Worm (Caenorhabditis elegans) whole organism, L2 larva: ENCODE data around the gene C31H2.14.

ENCODE experiments used
- ama-1 ChIP-seq: fragments of 150-350 bp; optimal IDR thresholded peaks from 2 replicates; lab custom pipeline; 2018; ENCODE audit warnings: inconsistent platforms
- crh-2 ChIP-seq: sonication (generic microtip); optimal IDR thresholded peaks from 2 replicates; lab custom pipeline; 2017; ENCODE audit warnings: missing biosample characterization, missing genetic modification characterization
- lin-11 ChIP-seq: fragments of 150-350 bp; sonication (generic microtip); optimal IDR thresholded peaks from 2 replicates; lab custom pipeline; 2014; ENCODE audit warnings: missing biosample characterization, missing genetic modification characterization, inconsistent platforms, mixed read lengths
- mdl-1 ChIP-seq, 2 experiments: fragments of 150-350 bp in 1 of 2; sonication (generic microtip) in 1 of 2; optimal IDR thresholded peaks; 2 replicates each; lab custom pipeline; 2017; ENCODE audit warnings: missing biosample characterization in 2 of 2, missing genetic modification characterization in 2 of 2
- nhr-10 ChIP-seq: sonication (generic microtip); optimal IDR thresholded peaks from 2 replicates; lab custom pipeline; 2017; ENCODE audit warnings: missing biosample characterization, missing genetic modification characterization
- nhr-11 ChIP-seq: fragments of 150-350 bp; optimal IDR thresholded peaks from 2 replicates; lab custom pipeline; 2014; ENCODE audit warnings: missing biosample characterization, missing genetic modification characterization
- nhr-12 ChIP-seq: fragments of 150-350 bp; optimal IDR thresholded peaks from 2 replicates; lab custom pipeline; 2014; ENCODE audit warnings: missing biosample characterization, missing genetic modification characterization
- nhr-6 ChIP-seq: fragments of 150-350 bp; optimal IDR thresholded peaks from 2 replicates; lab custom pipeline; 2014; ENCODE audit warnings: missing biosample characterization, missing genetic modification characterization
- nhr-77 ChIP-seq: fragments of 150-350 bp; optimal IDR thresholded peaks from 2 replicates; lab custom pipeline; 2014; ENCODE audit warnings: missing biosample characterization, missing genetic modification characterization
- skn-1 ChIP-seq: sonication (generic microtip); optimal IDR thresholded peaks from 2 replicates; lab custom pipeline; 2017; ENCODE audit warnings: missing biosample characterization, missing genetic modification characterization

ce11 chrX:5152931-5153330 lies 4.9 kb downstream of the C31H2.14 start:
- TF ChIP-seq crh-2 (tag; lab: Kevin White, UChicago) (no peak), nhr-11 (no peak), nhr-10 (tag; lab: Kevin White, UChicago) (no peak), lin-11 (no peak), skn-1 (no peak), nhr-6 (tag; lab: Kevin White, UChicago) (no peak), mdl-1 (tag; optimal IDR thresholded peaks at IDR 0.05; lab: Kevin White, UChicago) (no peak), nhr-12 (tag; lab: Kevin White, UChicago) (no peak), ama-1 (lab: Kevin White, UChicago) (no peak), nhr-77 (tag; lab: Kevin White, UChicago) (no peak)
